Fruit fly (Drosophila melanogaster): Measurements from ENCODE around the gene btd.

dm6 chrX:9740269-9740668, 46.3 kb downstream of the btd start:
- TF ChIP-seq twi (tag; optimal IDR thresholded peaks at IDR 0.05): no peak
- TF ChIP-seq Hr3 (GFP tag; optimal IDR thresholded peaks at IDR 0.05): no peak
- no peak for TF ChIP-seq sqz (GFP tag; optimal IDR thresholded peaks at IDR 0.05)
- no peak for TF ChIP-seq Dip2 (GFP tag; IDR thresholded peaks at IDR 0.05)
- TF ChIP-seq Aef1 (GFP tag; IDR thresholded peaks at IDR 0.05): no peak
- TF ChIP-seq CG31224 (GFP tag; IDR thresholded peaks at IDR 0.05): no peak
- no peak for TF ChIP-seq Sox100B (GFP tag; optimal IDR thresholded peaks at IDR 0.05)
- TF ChIP-seq luna (GFP tag; optimal IDR thresholded peaks at IDR 0.05): no peak
- no peak for TF ChIP-seq fru (optimal IDR thresholded peaks at IDR 0.05)
- TF ChIP-seq CG7357 (GFP tag; IDR thresholded peaks at IDR 0.05): no peak
- no peak for TF ChIP-seq tio (GFP tag; optimal IDR thresholded peaks at IDR 0.05)
- no peak for TF ChIP-seq CG8359 (GFP tag; optimal IDR thresholded peaks at IDR 0.05; ENCODE audit: borderline replicate concordance)
- no peak for TF ChIP-seq CG8765 (GFP tag; IDR thresholded peaks at IDR 0.05)
- no peak for TF ChIP-seq Sry-β (GFP tag; optimal IDR thresholded peaks at IDR 0.05)
